Worm (Caenorhabditis elegans): Measurements from ENCODE around the gene C29E4.15.

- TF ChIP-seq W03F9.2 (tag; optimal IDR thresholded peaks at IDR 0.05) (no peak), him-1 (tag; optimal IDR thresholded peaks at IDR 0.05) (no peak)
These were observed 4.5 kb downstream of the C29E4.15 start, which contains the start of gene C29E4.9 for ce11 chrIII:7956965-7957364.
